Fruit fly (Drosophila melanogaster): ENCODE measurements around the gene CG10477.

The CG10477 gene

dm6 chr3L:6036141-6036540 lies 1.7 kb upstream of the CG10477 start:
- no peak for TF ChIP-seq Rel (GFP tag; optimal IDR thresholded peaks at IDR 0.05)
- TF ChIP-seq Rel (tag; optimal IDR thresholded peaks at IDR 0.05), result peak; percentile 33
- no peak for TF ChIP-seq usp (GFP tag; optimal IDR thresholded peaks at IDR 0.05)
- TF ChIP-seq Jra (GFP tag; optimal IDR thresholded peaks at IDR 0.05), result no peak

- TF ChIP-seq dsf (GFP tag; optimal IDR thresholded peaks at IDR 0.05; ENCODE audit: borderline replicate concordance), result no peak
- no peak for TF ChIP-seq lola (GFP tag; optimal IDR thresholded peaks at IDR 0.05)
- TF ChIP-seq CG32264 (GFP tag; optimal IDR thresholded peaks at IDR 0.05), result no peak
- TF ChIP-seq Abd-B (GFP tag; optimal IDR thresholded peaks at IDR 0.05), result no peak
- TF ChIP-seq Dfd (GFP tag; optimal IDR thresholded peaks at IDR 0.05), result no peak
- no peak for TF ChIP-seq Mio (GFP tag; optimal IDR thresholded peaks at IDR 0.05)
- TF ChIP-seq CrebA (GFP tag; optimal IDR thresholded peaks at IDR 0.05; ENCODE audit: borderline replicate concordance), result no peak
- no peak for TF ChIP-seq brk (GFP tag; optimal IDR thresholded peaks at IDR 0.05)
- TF ChIP-seq usp (GFP tag; optimal IDR thresholded peaks at IDR 0.05), result no peak
- no peak for TF ChIP-seq GATAd (GFP tag; optimal IDR thresholded peaks at IDR 0.05)
- no peak for TF ChIP-seq rgr (GFP tag; optimal IDR thresholded peaks at IDR 0.05)
- TF ChIP-seq sv (GFP tag; optimal IDR thresholded peaks at IDR 0.05), result no peak
- TF ChIP-seq ey (GFP tag; optimal IDR thresholded peaks at IDR 0.05), result no peak
- no peak for TF ChIP-seq jim (GFP tag; optimal IDR thresholded peaks at IDR 0.05)
- no peak for TF ChIP-seq Myc (optimal IDR thresholded peaks at IDR 0.05)
- no peak for TF ChIP-seq N (GFP tag; optimal IDR thresholded peaks at IDR 0.05)
- TF ChIP-seq dmrt93B (GFP tag; optimal IDR thresholded peaks at IDR 0.05), result no peak
Observed at dm6 chr3L:6034916-6035315, 505 bp upstream of the CG10477 start, which contains the start of gene yip7. Gene yip7, plus strand, starts transcription at chr3L:6035216.

- TF ChIP-seq dmrt93B (GFP tag; optimal IDR thresholded peaks at IDR 0.05) (no peak), Rel (GFP tag; optimal IDR thresholded peaks at IDR 0.05) (no peak), Rel (tag; optimal IDR thresholded peaks at IDR 0.05) (peak; percentile 86)
Observed at dm6 chr3L:6033008-6033407, 1.4 kb downstream of the CG10477 start.

DNA sequence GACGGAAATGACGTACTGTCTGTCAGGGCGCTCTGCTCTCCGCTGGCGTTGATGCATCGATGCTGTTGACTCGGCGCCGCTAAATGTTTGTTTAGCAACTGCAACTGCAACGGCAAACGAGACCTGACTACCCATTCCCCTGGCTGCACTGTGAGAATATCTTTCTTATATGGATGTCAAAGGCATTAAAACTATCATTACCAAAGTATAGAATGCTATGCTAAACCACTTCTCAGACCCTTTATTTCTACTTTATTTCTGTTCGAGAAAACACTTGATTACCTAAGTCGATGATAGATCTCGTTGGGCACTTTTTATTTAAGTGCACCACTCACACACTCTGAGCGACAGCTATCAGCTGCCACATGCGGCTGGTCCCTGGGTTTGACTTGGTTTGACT lies 12.3 kb downstream of the CG10477 start:
- peak; percentile 8 for TF ChIP-seq HLH106 (tag; optimal IDR thresholded peaks at IDR 0.05)
- TF ChIP-seq foxo (GFP tag; optimal IDR thresholded peaks at IDR 0.05), result peak in 1 of 2 experiments; percentile 14
- TF ChIP-seq ey (GFP tag; optimal IDR thresholded peaks at IDR 0.05), result no peak
- TF ChIP-seq Dfd (GFP tag; optimal IDR thresholded peaks at IDR 0.05), result no peak
- peak; percentile 2 for TF ChIP-seq fru (GFP tag; optimal IDR thresholded peaks at IDR 0.05)

dm6 chr3L:6012950-6013349 lies 21.5 kb downstream of the CG10477 start:
- TF ChIP-seq brk (GFP tag; optimal IDR thresholded peaks at IDR 0.05), result no peak
- no peak for TF ChIP-seq Vsx2 (GFP tag; optimal IDR thresholded peaks at IDR 0.05; ENCODE audit: partially characterized antibody)
- no peak for TF ChIP-seq Sp1 (GFP tag; optimal IDR thresholded peaks at IDR 0.05)
- TF ChIP-seq pan (optimal IDR thresholded peaks at IDR 0.05), result no peak
- TF ChIP-seq dl (GFP tag; optimal IDR thresholded peaks at IDR 0.05; ENCODE audit: insufficient read depth in 1 of 2, partially characterized antibody in 2 of 2), result no peak
- no peak for TF ChIP-seq dsf (GFP tag; optimal IDR thresholded peaks at IDR 0.05; ENCODE audit: borderline replicate concordance)
- TF ChIP-seq tai (GFP tag; optimal IDR thresholded peaks at IDR 0.05), result no peak
- no peak for TF ChIP-seq dmrt93B (GFP tag; optimal IDR thresholded peaks at IDR 0.05)
- TF ChIP-seq foxo (GFP tag; optimal IDR thresholded peaks at IDR 0.05), result no peak
- no peak for TF ChIP-seq usp (GFP tag; optimal IDR thresholded peaks at IDR 0.05)
- no peak for TF ChIP-seq fru (GFP tag; optimal IDR thresholded peaks at IDR 0.05)
- no peak for TF ChIP-seq Hnf4 (GFP tag; optimal IDR thresholded peaks at IDR 0.05)
- no peak for TF ChIP-seq woc (GFP tag; optimal IDR thresholded peaks at IDR 0.05)
- TF ChIP-seq lola (GFP tag; optimal IDR thresholded peaks at IDR 0.05), result no peak
- no peak for TF ChIP-seq GATAd (GFP tag; optimal IDR thresholded peaks at IDR 0.05)
- no peak for TF ChIP-seq Mio (GFP tag; optimal IDR thresholded peaks at IDR 0.05)

dm6 chr3L:6010921-6011320 lies 23.5 kb downstream of the CG10477 start, which contains the start of gene alphaKap4:
Gene alphaKap4, minus strand, starts transcription at chr3L:6011021.
- no peak for TF ChIP-seq Hr78 (GFP tag; optimal IDR thresholded peaks at IDR 0.05)
- TF ChIP-seq br (GFP tag; optimal IDR thresholded peaks at IDR 0.05), result no peak
- no peak for TF ChIP-seq dmrt93B (GFP tag; optimal IDR thresholded peaks at IDR 0.05)
- no peak for TF ChIP-seq Rel (GFP tag; optimal IDR thresholded peaks at IDR 0.05)
- no peak for TF ChIP-seq Rel (tag; optimal IDR thresholded peaks at IDR 0.05)
- no peak for TF ChIP-seq Dif (GFP tag; optimal IDR thresholded peaks at IDR 0.05; ENCODE audit: partially characterized antibody)
- TF ChIP-seq fru (GFP tag; optimal IDR thresholded peaks at IDR 0.05), result no peak
- TF ChIP-seq Vsx2 (GFP tag; optimal IDR thresholded peaks at IDR 0.05; ENCODE audit: partially characterized antibody), result no peak
- no peak for TF ChIP-seq Mio (GFP tag; optimal IDR thresholded peaks at IDR 0.05)
- no peak for TF ChIP-seq CrebA (GFP tag; optimal IDR thresholded peaks at IDR 0.05; ENCODE audit: borderline replicate concordance)
- TF ChIP-seq Sp1 (GFP tag; optimal IDR thresholded peaks at IDR 0.05), result no peak
- TF ChIP-seq woc (GFP tag; optimal IDR thresholded peaks at IDR 0.05), result no peak
- TF ChIP-seq jim (GFP tag; optimal IDR thresholded peaks at IDR 0.05), result no peak
- TF ChIP-seq usp (GFP tag; optimal IDR thresholded peaks at IDR 0.05), result no peak

All from whole organism, wandering third instar larva.